Fruit fly (Drosophila melanogaster): ENCODE data around the gene CG5665.

Gene CG5665

DNA sequence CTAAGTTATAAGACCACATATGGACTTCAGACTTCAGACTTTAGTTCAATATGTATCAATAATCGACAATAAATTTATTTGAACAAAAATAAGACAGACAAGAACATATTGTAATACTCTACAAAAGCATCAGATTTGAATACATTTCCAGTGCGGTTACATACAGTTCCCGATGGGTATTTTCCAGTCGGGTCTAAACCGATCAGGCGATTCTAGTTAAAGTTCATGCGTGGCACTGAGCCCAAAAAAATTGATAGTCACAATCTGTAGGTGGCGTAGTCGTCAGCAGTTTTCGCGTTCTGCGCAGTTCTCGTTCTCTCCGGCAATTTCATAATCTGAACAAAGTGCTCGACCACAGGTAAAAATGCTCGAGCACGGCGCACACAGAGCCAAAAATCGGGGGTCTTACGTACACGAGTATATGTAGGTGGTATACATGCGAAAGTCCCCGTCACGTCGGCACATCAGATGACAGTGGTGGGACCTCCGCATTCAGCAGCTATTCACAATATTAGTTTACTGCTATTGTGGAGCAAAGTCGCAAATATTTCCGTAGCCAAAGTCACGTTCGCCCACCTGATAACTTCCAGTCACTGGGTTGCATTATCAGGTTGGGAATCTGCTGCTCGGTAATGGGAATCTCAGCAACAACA is 37.1 kb downstream of the CG5665 start (continued):
- TF ChIP-seq psq (GFP tag; optimal IDR thresholded peaks at IDR 0.05) (peak; percentile 59), Jra (GFP tag; optimal IDR thresholded peaks at IDR 0.05) (no peak)

DNA sequence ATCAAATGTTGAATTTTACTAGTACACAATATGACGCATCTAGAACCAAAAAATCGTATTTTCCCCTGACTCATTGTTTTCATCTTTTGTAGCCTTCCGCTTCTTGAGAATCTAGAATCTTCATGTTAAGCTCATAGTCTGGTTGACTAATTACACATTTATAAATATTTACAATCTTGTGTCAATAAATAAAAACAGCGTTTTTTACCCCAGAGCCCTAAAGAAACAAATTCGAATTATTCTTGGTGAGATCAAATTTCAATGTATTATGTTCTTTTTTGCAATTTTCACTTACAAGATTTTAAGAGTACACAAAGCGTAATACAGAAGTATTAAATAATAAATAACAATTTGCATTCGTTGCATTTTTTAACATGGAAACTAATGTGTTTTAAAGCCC is 37.7 kb downstream of the CG5665 start:
- TF ChIP-seq Mio (GFP tag; optimal IDR thresholded peaks at IDR 0.05) (no peak), CrebA (GFP tag; optimal IDR thresholded peaks at IDR 0.05; ENCODE audit: borderline replicate concordance) (no peak), woc (GFP tag; optimal IDR thresholded peaks at IDR 0.05) (no peak), br (GFP tag; optimal IDR thresholded peaks at IDR 0.05) (no peak), usp (GFP tag; optimal IDR thresholded peaks at IDR 0.05) (no peak), N (GFP tag; optimal IDR thresholded peaks at IDR 0.05) (no peak), Myc (optimal IDR thresholded peaks at IDR 0.05) (no peak), rgr (GFP tag; optimal IDR thresholded peaks at IDR 0.05) (no peak), fru (GFP tag; optimal IDR thresholded peaks at IDR 0.05) (no peak), dsf (GFP tag; optimal IDR thresholded peaks at IDR 0.05; ENCODE audit: borderline replicate concordance) (no peak), OdsH (GFP tag; optimal IDR thresholded peaks at IDR 0.05) (no peak), Hr78 (GFP tag; optimal IDR thresholded peaks at IDR 0.05) (no peak), Rel (GFP tag; optimal IDR thresholded peaks at IDR 0.05) (no peak), Rel (tag; optimal IDR thresholded peaks at IDR 0.05) (no peak), Jra (GFP tag; optimal IDR thresholded peaks at IDR 0.05) (no peak), GATAd (GFP tag; optimal IDR thresholded peaks at IDR 0.05) (no peak), Dfd (GFP tag; optimal IDR thresholded peaks at IDR 0.05) (no peak)

DNA sequence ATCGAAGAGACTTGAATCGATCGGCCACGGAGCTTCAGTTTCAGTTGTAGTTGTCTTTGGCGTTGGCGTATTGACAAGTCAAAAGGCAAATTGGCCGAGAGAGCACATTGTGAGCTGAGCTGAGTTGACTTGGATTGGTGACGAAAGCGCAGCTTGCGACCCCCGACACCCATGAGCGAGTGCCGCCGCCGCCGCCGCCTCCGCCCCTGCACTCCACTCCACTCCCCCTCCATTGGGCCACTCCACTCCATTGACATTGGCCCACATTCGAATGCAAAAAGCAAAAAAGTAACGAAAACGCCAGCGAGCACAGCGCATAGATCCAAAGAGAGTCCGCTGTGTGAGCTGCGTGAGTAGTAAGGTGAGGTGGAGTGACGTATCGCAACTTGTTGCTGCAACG is 39.5 kb downstream of the CG5665 start:
- TF ChIP-seq br (GFP tag; optimal IDR thresholded peaks at IDR 0.05): no peak
- TF ChIP-seq foxo (GFP tag; optimal IDR thresholded peaks at IDR 0.05): no peak
- no peak for TF ChIP-seq dmrt93B (GFP tag; optimal IDR thresholded peaks at IDR 0.05)
- no peak for TF ChIP-seq GATAd (GFP tag; optimal IDR thresholded peaks at IDR 0.05)
- no peak for TF ChIP-seq brk (GFP tag; optimal IDR thresholded peaks at IDR 0.05)
- no peak for TF ChIP-seq Abd-B (GFP tag; optimal IDR thresholded peaks at IDR 0.05)
- TF ChIP-seq woc (GFP tag; optimal IDR thresholded peaks at IDR 0.05): no peak
- TF ChIP-seq CG9705 (GFP tag; optimal IDR thresholded peaks at IDR 0.05): no peak
- TF ChIP-seq lola (GFP tag; optimal IDR thresholded peaks at IDR 0.05): no peak
- no peak for TF ChIP-seq Myc (optimal IDR thresholded peaks at IDR 0.05)
- TF ChIP-seq Hr78 (GFP tag; optimal IDR thresholded peaks at IDR 0.05): no peak
- TF ChIP-seq psq (GFP tag; optimal IDR thresholded peaks at IDR 0.05): no peak
- no peak for TF ChIP-seq Sp1 (GFP tag; optimal IDR thresholded peaks at IDR 0.05)
- no peak for TF ChIP-seq CG32264 (GFP tag; optimal IDR thresholded peaks at IDR 0.05)
- no peak for TF ChIP-seq N (GFP tag; optimal IDR thresholded peaks at IDR 0.05)
- TF ChIP-seq Jra (GFP tag; optimal IDR thresholded peaks at IDR 0.05): no peak
- no peak for TF ChIP-seq usp (GFP tag; optimal IDR thresholded peaks at IDR 0.05)
- no peak for TF ChIP-seq Vsx2 (GFP tag; optimal IDR thresholded peaks at IDR 0.05; ENCODE audit: partially characterized antibody)

DNA sequence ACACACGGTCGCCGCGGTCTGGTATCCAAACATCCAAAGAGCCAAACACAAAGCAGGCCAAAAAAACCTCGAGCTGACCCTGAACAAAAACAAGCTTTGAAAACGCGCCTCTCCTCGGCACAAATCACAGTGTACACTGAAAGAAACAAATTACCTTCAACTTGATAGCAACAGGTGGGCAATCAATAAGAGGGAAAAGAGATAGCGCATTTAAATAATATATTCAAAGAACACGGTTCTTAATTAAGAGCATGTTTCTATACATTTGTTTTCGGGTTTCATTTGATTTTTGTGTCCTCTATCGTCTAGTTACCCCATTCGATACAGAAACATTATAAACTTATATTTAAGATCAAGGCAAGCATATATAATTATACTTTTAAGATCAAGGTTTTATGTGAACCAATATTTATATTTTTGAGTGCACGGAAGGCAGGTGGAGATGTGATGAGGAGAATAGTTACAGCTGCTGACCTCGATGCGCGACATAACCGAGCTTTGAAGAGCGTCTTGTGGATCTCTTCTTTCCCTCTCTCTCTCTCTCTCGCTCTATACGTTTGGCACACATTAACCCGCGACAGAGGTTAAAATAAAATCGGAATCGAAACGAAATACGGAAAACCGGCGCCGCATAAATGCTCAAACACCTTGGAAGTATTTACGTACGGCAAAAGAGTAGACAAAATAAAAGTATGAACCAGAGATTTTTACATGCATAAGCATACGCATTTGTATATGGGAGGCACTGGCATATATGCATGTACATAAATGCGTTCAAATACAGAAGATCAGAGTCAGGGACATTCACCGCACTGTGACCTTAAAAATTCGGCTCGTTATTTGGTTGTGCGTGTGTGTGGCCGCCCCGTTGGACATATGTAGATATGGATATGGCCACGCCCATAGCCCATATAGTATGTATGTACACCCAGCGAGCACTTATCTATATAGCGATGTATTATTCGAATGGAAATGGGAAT is 40.2 kb downstream of the CG5665 start:
- TF ChIP-seq ey (GFP tag; optimal IDR thresholded peaks at IDR 0.05): peak; percentile 72
- peak; percentile 21 for TF ChIP-seq dmrt93B (GFP tag; optimal IDR thresholded peaks at IDR 0.05)
- peak; percentile 69 for TF ChIP-seq fru (GFP tag; optimal IDR thresholded peaks at IDR 0.05)
- peak; percentile 59 for TF ChIP-seq psq (GFP tag; optimal IDR thresholded peaks at IDR 0.05)
- TF ChIP-seq Hr83 (GFP tag; optimal IDR thresholded peaks at IDR 0.05; ENCODE audit: poor library complexity, severe bottlenecking): no peak
- peak; percentile 66 for TF ChIP-seq OdsH (GFP tag; optimal IDR thresholded peaks at IDR 0.05)
- no peak for TF ChIP-seq pan (optimal IDR thresholded peaks at IDR 0.05)
- TF ChIP-seq Myc (optimal IDR thresholded peaks at IDR 0.05): no peak
- TF ChIP-seq dsf (GFP tag; optimal IDR thresholded peaks at IDR 0.05; ENCODE audit: borderline replicate concordance): no peak
- TF ChIP-seq brk (GFP tag; optimal IDR thresholded peaks at IDR 0.05): peak; percentile 64
- TF ChIP-seq HLH106 (tag; optimal IDR thresholded peaks at IDR 0.05): peak; percentile 59
- no peak for TF ChIP-seq Abd-B (GFP tag; optimal IDR thresholded peaks at IDR 0.05)
- peak; percentile 14 for TF ChIP-seq Dif (GFP tag; optimal IDR thresholded peaks at IDR 0.05; ENCODE audit: partially characterized antibody)
- TF ChIP-seq Vsx2 (GFP tag; optimal IDR thresholded peaks at IDR 0.05; ENCODE audit: partially characterized antibody): no peak
- peak; percentile 76 for TF ChIP-seq h (GFP tag; optimal IDR thresholded peaks at IDR 0.05)
- peak; percentile 25 for TF ChIP-seq Hnf4 (GFP tag; optimal IDR thresholded peaks at IDR 0.05)
- no peak for TF ChIP-seq jim (GFP tag; optimal IDR thresholded peaks at IDR 0.05)
- peak; percentile 6 for TF ChIP-seq CG9705 (GFP tag; optimal IDR thresholded peaks at IDR 0.05)
- no peak for TF ChIP-seq Hr78 (GFP tag; optimal IDR thresholded peaks at IDR 0.05)
- TF ChIP-seq usp (GFP tag; optimal IDR thresholded peaks at IDR 0.05): no peak
- peak; percentile 17 for TF ChIP-seq Jra (GFP tag; optimal IDR thresholded peaks at IDR 0.05)
- peak in 1 of 2 experiments; percentile 79 for TF ChIP-seq foxo (GFP tag; optimal IDR thresholded peaks at IDR 0.05)
- no peak for TF ChIP-seq Mio (GFP tag; optimal IDR thresholded peaks at IDR 0.05)
- peak; percentile 19 for TF ChIP-seq sage (GFP tag; optimal IDR thresholded peaks at IDR 0.05)
- no peak for TF ChIP-seq dl (GFP tag; optimal IDR thresholded peaks at IDR 0.05; ENCODE audit: insufficient read depth in 1 of 2, partially characterized antibody in 2 of 2)
- peak; percentile 82 for TF ChIP-seq sv (GFP tag; optimal IDR thresholded peaks at IDR 0.05)
- TF ChIP-seq CG32264 (GFP tag; optimal IDR thresholded peaks at IDR 0.05): no peak
- no peak for TF ChIP-seq tai (GFP tag; optimal IDR thresholded peaks at IDR 0.05)
- TF ChIP-seq Sp1 (GFP tag; optimal IDR thresholded peaks at IDR 0.05): peak; percentile 60
